Worm (Caenorhabditis elegans): Measurements from ENCODE around the gene B0454.5.

Gene B0454.5

DNA sequence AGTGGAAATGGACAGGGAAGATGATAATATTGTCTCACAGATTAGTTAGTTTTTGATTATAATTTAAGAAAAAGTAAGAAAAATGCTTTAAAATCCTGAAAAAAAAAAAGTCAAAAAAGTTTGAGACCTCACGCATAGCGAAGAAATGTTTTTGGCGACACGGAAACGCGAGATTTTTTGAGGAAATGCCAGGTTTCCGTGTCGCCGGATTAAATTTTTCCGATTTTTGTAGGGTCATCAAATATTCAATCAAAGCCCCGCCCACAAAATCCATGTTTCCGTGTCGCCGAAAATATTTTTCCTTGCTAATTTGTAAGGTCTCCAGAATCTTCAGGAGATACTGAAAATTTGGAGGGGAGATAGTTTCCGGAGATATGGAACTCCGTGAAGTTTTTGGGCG is 46.4 kb upstream of the B0454.5 start (continued):
- TF ChIP-seq alr-1 (tag; optimal IDR thresholded peaks at IDR 0.05; ENCODE audit: borderline replicate concordance), result no peak
- no peak for TF ChIP-seq efl-1 (optimal IDR thresholded peaks at IDR 0.05)
- TF ChIP-seq efl-1 (GFP tag; optimal IDR thresholded peaks at IDR 0.05 in 1 of 2), result peak in 1 of 2 experiments; percentile 72

DNA sequence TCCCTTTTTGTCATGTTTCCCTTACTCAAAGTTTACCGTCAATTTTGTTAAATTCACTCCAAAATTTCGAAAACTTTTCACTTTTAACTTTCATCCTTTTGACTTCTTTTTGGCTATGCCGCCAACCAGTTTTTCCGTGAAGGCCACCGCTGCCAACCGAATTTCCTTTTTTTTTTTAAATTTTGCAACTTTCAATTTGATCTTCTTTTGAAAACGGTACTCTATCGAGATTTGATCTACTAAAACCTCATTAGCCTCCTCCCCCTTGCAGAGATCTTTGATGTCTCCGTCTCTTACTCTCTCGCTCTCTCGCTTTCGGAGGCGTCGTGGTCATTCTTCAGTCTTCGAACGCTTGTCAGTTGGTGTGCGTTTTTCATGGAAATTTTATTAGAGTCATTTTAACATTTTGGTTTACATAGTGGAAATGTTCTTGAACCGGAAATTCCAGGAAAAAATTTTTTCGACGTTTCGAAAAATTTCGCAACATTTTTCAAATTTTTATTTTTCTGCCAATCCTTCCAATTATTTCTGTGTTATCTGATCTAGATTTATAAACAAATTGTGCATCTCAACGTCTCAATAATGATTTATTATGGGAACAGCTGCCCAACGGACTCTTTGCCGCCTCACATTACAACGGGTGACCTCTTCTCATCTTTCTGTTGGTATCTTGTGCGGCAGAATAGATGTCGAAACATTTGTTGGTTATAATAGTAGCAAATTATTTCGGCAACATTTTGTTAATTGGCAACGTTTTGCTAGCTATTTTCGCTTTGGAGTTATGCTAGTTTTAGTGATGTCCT is 43.9 kb upstream of the B0454.5 start:
- TF ChIP-seq ceh-88 (GFP tag; IDR thresholded peaks at IDR 0.05) (no peak), lin-15B (tag; optimal IDR thresholded peaks at IDR 0.05) (no peak), mef-2 (tag; optimal IDR thresholded peaks at IDR 0.05) (no peak), dpl-1 (GFP tag; optimal IDR thresholded peaks at IDR 0.05) (peak; percentile 10 to 28 (median 13)), zip-4 (GFP tag; optimal IDR thresholded peaks at IDR 0.05) (peak; percentile 70), mep-1 (tag; optimal IDR thresholded peaks at IDR 0.05) (no peak), jun-1 (tag; optimal IDR thresholded peaks at IDR 0.05) (no peak), nhr-19 (GFP tag; conservative IDR thresholded peaks at IDR 0.05) (peak; percentile 53), zag-1 (tag; optimal IDR thresholded peaks at IDR 0.05) (no peak), lin-14 (GFP tag; optimal IDR thresholded peaks at IDR 0.05) (peak; percentile 66), ets-5 (GFP tag; IDR thresholded peaks at IDR 0.05) (no peak), efl-1 (optimal IDR thresholded peaks at IDR 0.05) (peak in 1 of 2 experiments; percentile 28), efl-1 (GFP tag; optimal IDR thresholded peaks at IDR 0.05 in 1 of 2) (peak in 1 of 2 experiments; percentile 71), unc-86 (tag; optimal IDR thresholded peaks at IDR 0.05) (no peak), ama-1 (optimal IDR thresholded peaks at IDR 0.05) (no peak), nhr-85 (tag) (peak; percentile 95), unc-30 (tag; optimal IDR thresholded peaks at IDR 0.05) (no peak), fkh-8 (tag; optimal IDR thresholded peaks at IDR 0.05) (no peak), efl-3 (GFP tag; optimal IDR thresholded peaks at IDR 0.05) (no peak), nhr-90 (tag; optimal IDR thresholded peaks at IDR 0.05; ENCODE audit: poor library complexity) (no peak), Y116A8C.19 (tag; optimal IDR thresholded peaks at IDR 0.05; ENCODE audit: borderline replicate concordance) (no peak), nhr-20 (tag; optimal IDR thresholded peaks at IDR 0.05) (peak; percentile 29), lsy-2 (tag; optimal IDR thresholded peaks at IDR 0.05) (peak in 1 of 2 experiments; percentile 17), sox-4 (tag; optimal IDR thresholded peaks at IDR 0.05) (no peak), snpc-4 (tag; optimal IDR thresholded peaks at IDR 0.05) (no peak), nhr-77 (tag; optimal IDR thresholded peaks at IDR 0.05) (no peak), unc-130 (tag; optimal IDR thresholded peaks at IDR 0.05) (peak; percentile 19), vab-15 (tag; optimal IDR thresholded peaks at IDR 0.05) (no peak), sptf-1 (tag; optimal IDR thresholded peaks at IDR 0.05) (no peak), ceh-63 (GFP tag; optimal IDR thresholded peaks at IDR 0.05) (no peak), C34B4.2 (tag; optimal IDR thresholded peaks at IDR 0.05) (no peak), skn-1 (tag; optimal IDR thresholded peaks at IDR 0.05) (no peak), tlp-1 (tag; optimal IDR thresholded peaks at IDR 0.05) (no peak), pqm-1 (tag; optimal IDR thresholded peaks at IDR 0.05) (no peak), egl-27 (tag; optimal IDR thresholded peaks at IDR 0.05) (no peak), rnt-1 (tag; optimal IDR thresholded peaks at IDR 0.05) (peak; percentile 81), sup-37 (GFP tag; optimal IDR thresholded peaks at IDR 0.05) (no peak), irx-1 (tag; optimal IDR thresholded peaks at IDR 0.05) (no peak), snu-23 (GFP tag; optimal IDR thresholded peaks at IDR 0.05) (peak; percentile 13), ztf-11 (tag; optimal IDR thresholded peaks at IDR 0.05) (no peak), ztf-4 (tag; optimal IDR thresholded peaks at IDR 0.05) (no peak), hlh-4 (tag; optimal IDR thresholded peaks at IDR 0.05) (no peak), lin-39 (tag; optimal IDR thresholded peaks at IDR 0.05) (peak; percentile 61), unc-98 (GFP tag; IDR thresholded peaks at IDR 0.05) (no peak), pag-3 (tag; optimal IDR thresholded peaks at IDR 0.05; ENCODE audit: borderline replicate concordance, insufficient read depth) (no peak), nhr-28 (tag; optimal IDR thresholded peaks at IDR 0.05) (no peak), hlh-17 (GFP tag; optimal IDR thresholded peaks at IDR 0.05; ENCODE audit: borderline replicate concordance) (no peak), ceh-8 (GFP tag; optimal IDR thresholded peaks at IDR 0.05) (no peak), mab-9 (GFP tag; IDR thresholded peaks at IDR 0.05) (no peak)
